Worm (Caenorhabditis elegans) whole organism, mixed stage, embryonic: ENCODE measurements around the gene EGAP2.2.

Source experiments
- M03D4.4 ChIP-seq: sonication (generic microtip); optimal IDR thresholded peaks from 2 replicates; lab custom pipeline; 2017; ENCODE audit warnings: mild to moderate bottlenecking, missing genetic modification characterization, missing compliant biosample characterization
- bed-3 ChIP-seq: fragments of 200-800 bp; sonication (Bioruptor generic); optimal IDR thresholded peaks from 3 replicates; lab custom pipeline; 2018; ENCODE audit warnings: mild to moderate bottlenecking, missing genetic modification characterization, moderate library complexity, missing compliant biosample characterization
- ceh-39 ChIP-seq: fragments of 150-350 bp; optimal IDR thresholded peaks from 2 replicates; lab custom pipeline; 2014; ENCODE audit warnings: missing biosample characterization, missing genetic modification characterization
- ceh-43 ChIP-seq: fragments of 200-800 bp; sonication (Bioruptor generic); optimal IDR thresholded peaks from 2 replicates; lab custom pipeline; 2018; ENCODE audit warnings: mild to moderate bottlenecking, missing genetic modification characterization, moderate library complexity, missing compliant biosample characterization
- ceh-83 ChIP-seq: fragments of 200-800 bp; sonication (Bioruptor generic); optimal IDR thresholded peaks from 2 replicates; lab custom pipeline; 2018; ENCODE audit warnings: mild to moderate bottlenecking, missing genetic modification characterization, missing compliant biosample characterization
- ces-1 ChIP-seq: fragments of 150-350 bp; optimal IDR thresholded peaks from 2 replicates; lab custom pipeline; 2014; ENCODE audit warnings: missing biosample characterization, missing genetic modification reagents, missing genetic modification characterization
- cnd-1 ChIP-seq: fragments of 200-800 bp; sonication (Bioruptor generic); optimal IDR thresholded peaks from 2 replicates; lab custom pipeline; 2018; ENCODE audit warnings: mild to moderate bottlenecking, missing genetic modification characterization, missing compliant biosample characterization
- drap-1 ChIP-seq: fragments of 200-800 bp; sonication (Bioruptor generic); optimal IDR thresholded peaks from 3 replicates; lab custom pipeline; 2018; ENCODE audit warnings: mild to moderate bottlenecking, missing genetic modification characterization, missing compliant biosample characterization
- elt-3 ChIP-seq: fragments of 150-350 bp; optimal IDR thresholded peaks from 2 replicates; lab custom pipeline; 2014; ENCODE audit warnings: missing biosample characterization, missing genetic modification characterization
- flh-1 ChIP-seq: fragments of 200-800 bp; sonication (Bioruptor generic); optimal IDR thresholded peaks from 2 replicates; lab custom pipeline; 2018; ENCODE audit warnings: mild to moderate bottlenecking, missing genetic modification characterization, moderate library complexity, missing compliant biosample characterization
- ham-2 ChIP-seq: fragments of 200-800 bp; sonication (Bioruptor generic); optimal IDR thresholded peaks from 2 replicates; lab custom pipeline; 2018; ENCODE audit warnings: mild to moderate bottlenecking, missing genetic modification characterization, missing compliant biosample characterization
- hlh-1 ChIP-seq: fragments of 150-350 bp; optimal IDR thresholded peaks from 2 replicates; lab custom pipeline; 2014; ENCODE audit warnings: missing biosample characterization, missing genetic modification reagents, missing genetic modification characterization
- lin-13 ChIP-seq: fragments of 150-350 bp; optimal IDR thresholded peaks from 2 replicates; lab custom pipeline; 2014; ENCODE audit warnings: missing biosample characterization, missing genetic modification characterization
- lin-32 ChIP-seq: fragments of 200-800 bp; sonication (Bioruptor generic); optimal IDR thresholded peaks from 2 replicates; lab custom pipeline; 2018; ENCODE audit warnings: mild to moderate bottlenecking, missing genetic modification characterization, missing compliant biosample characterization
- lsy-2 ChIP-seq: fragments of 150-350 bp; optimal IDR thresholded peaks from 2 replicates; lab custom pipeline; 2014; ENCODE audit warnings: missing biosample characterization, missing genetic modification characterization
- mab-5 ChIP-seq: fragments of 150-350 bp; optimal IDR thresholded peaks from 2 replicates; lab custom pipeline; 2014; ENCODE audit warnings: missing biosample characterization, missing genetic modification characterization
- mep-1 ChIP-seq: fragments of 150-350 bp; optimal IDR thresholded peaks from 2 replicates; lab custom pipeline; 2017; ENCODE audit warnings: missing biosample characterization, missing genetic modification reagents, missing genetic modification characterization, inconsistent platforms
- mls-2 ChIP-seq: sonication (generic microtip); optimal IDR thresholded peaks from 2 replicates; lab custom pipeline; 2016; ENCODE audit warnings: mild to moderate bottlenecking, missing genetic modification characterization, moderate library complexity, missing compliant biosample characterization
- nhr-12 ChIP-seq: fragments of 150-350 bp; optimal IDR thresholded peaks from 2 replicates; lab custom pipeline; 2014; ENCODE audit warnings: missing biosample characterization, missing genetic modification characterization
- nhr-237 ChIP-seq: fragments of 150-350 bp; optimal IDR thresholded peaks from 2 replicates; lab custom pipeline; 2014; ENCODE audit warnings: missing biosample characterization, missing genetic modification characterization
- nhr-28 ChIP-seq: fragments of 150-350 bp; optimal IDR thresholded peaks from 2 replicates; lab custom pipeline; 2014; ENCODE audit warnings: missing biosample characterization, missing genetic modification characterization
- nhr-76 ChIP-seq: sonication (generic microtip); optimal IDR thresholded peaks from 2 replicates; lab custom pipeline; 2017; ENCODE audit warnings: missing biosample characterization, missing genetic modification characterization
- pha-4 ChIP-seq: fragments of 150-350 bp; optimal IDR thresholded peaks from 2 replicates; lab custom pipeline; 2018; ENCODE audit warnings: missing biosample characterization, missing genetic modification reagents, missing genetic modification characterization
- sem-2 ChIP-seq: fragments of 200-800 bp; sonication (Bioruptor generic); optimal IDR thresholded peaks from 2 replicates; lab custom pipeline; 2018; ENCODE audit warnings: mild to moderate bottlenecking, missing genetic modification characterization, missing compliant biosample characterization
- snpc-4 ChIP-seq: fragments of 150-350 bp; optimal IDR thresholded peaks from 2 replicates; lab custom pipeline; 2014; ENCODE audit warnings: missing biosample characterization, missing genetic modification characterization
- sptf-1 ChIP-seq: sonication (generic microtip); optimal IDR thresholded peaks from 2 replicates; lab custom pipeline; 2017; ENCODE audit warnings: mild to moderate bottlenecking, missing genetic modification characterization, moderate library complexity, missing compliant biosample characterization
- tbx-8 ChIP-seq: fragments of 200-800 bp; sonication (Bioruptor generic); optimal IDR thresholded peaks from 2 replicates; lab custom pipeline; 2018; ENCODE audit warnings: mild to moderate bottlenecking, missing genetic modification characterization, moderate library complexity, missing compliant biosample characterization
- unc-39 ChIP-seq: fragments of 150-350 bp; optimal IDR thresholded peaks from 2 replicates; lab custom pipeline; 2014; ENCODE audit warnings: missing biosample characterization, missing genetic modification characterization
- unc-62 ChIP-seq: fragments of 150-350 bp; optimal IDR thresholded peaks from 2 replicates; lab custom pipeline; 2014; ENCODE audit warnings: missing biosample characterization, missing genetic modification reagents, missing genetic modification characterization
- zip-8 ChIP-seq: fragments of 150-350 bp; optimal IDR thresholded peaks from 2 replicates; lab custom pipeline; 2014; ENCODE audit warnings: missing biosample characterization, missing genetic modification characterization
- ztf-11 ChIP-seq: fragments of 150-350 bp; optimal IDR thresholded peaks from 2 replicates; lab custom pipeline; 2014; ENCODE audit warnings: missing biosample characterization, missing genetic modification characterization

The EGAP2.2 gene

ce11 chrII:5202930-5203329, 26.8 kb upstream of the EGAP2.2 start, which contains the start of gene ampd-1:
Gene ampd-1, plus strand, starts transcription at chrII:5203322.
- TF ChIP-seq lin-13 (tag; lab: Kevin White, UChicago) (no peak), mls-2 (tag; lab: Kevin White, UChicago) (no peak), cnd-1 (tag; lab: Kevin White, UChicago) (no peak), unc-62 (GFP tag; lab: Kevin White, UChicago) (no peak), drap-1 (GFP tag; lab: Kevin White, UChicago) (no peak), elt-3 (tag; lab: Kevin White, UChicago) (no peak)

ce11 chrII:5205286-5205685, 24.4 kb upstream of the EGAP2.2 start:
- TF ChIP-seq hlh-1 (tag; lab: Kevin White, UChicago) = no peak
- no peak for TF ChIP-seq lin-32 (GFP tag; lab: Kevin White, UChicago)
- TF ChIP-seq mep-1 (tag; lab: Kevin White, UChicago) = no peak
- no peak for TF ChIP-seq ham-2 (GFP tag; lab: Kevin White, UChicago)
- TF ChIP-seq unc-62 (GFP tag; lab: Kevin White, UChicago) = no peak
- TF ChIP-seq M03D4.4 (tag; lab: Kevin White, UChicago) = no peak
- no peak for TF ChIP-seq nhr-237 (tag; lab: Kevin White, UChicago)
- no peak for TF ChIP-seq unc-39 (tag; lab: Kevin White, UChicago)
- no peak for TF ChIP-seq ceh-39 (tag; lab: Kevin White, UChicago)
- TF ChIP-seq lsy-2 (tag; lab: Kevin White, UChicago) = no peak
- TF ChIP-seq sptf-1 (tag; lab: Kevin White, UChicago) = no peak
- no peak for TF ChIP-seq snpc-4 (tag; lab: Kevin White, UChicago)
- no peak for TF ChIP-seq flh-1 (GFP tag; lab: Kevin White, UChicago)
- TF ChIP-seq ceh-83 (GFP tag; lab: Kevin White, UChicago) = no peak
- TF ChIP-seq ceh-43 (GFP tag; lab: Kevin White, UChicago) = no peak
- no peak for TF ChIP-seq nhr-28 (tag; lab: Kevin White, UChicago)
- no peak for TF ChIP-seq mab-5 (tag; lab: Kevin White, UChicago)

ce11 chrII:5209122-5209521, 20.6 kb upstream of the EGAP2.2 start:
- TF ChIP-seq ces-1 (GFP tag; lab: Kevin White, UChicago) = no peak
- TF ChIP-seq nhr-76 = no peak
- no peak for TF ChIP-seq pha-4 (tag; lab: Kevin White, UChicago)
- no peak for TF ChIP-seq M03D4.4 (tag; lab: Kevin White, UChicago)
- no peak for TF ChIP-seq ceh-43 (GFP tag; lab: Kevin White, UChicago)
- TF ChIP-seq lin-13 (tag; lab: Kevin White, UChicago) = no peak
- no peak for TF ChIP-seq mls-2 (tag; lab: Kevin White, UChicago)
- no peak for TF ChIP-seq unc-39 (tag; lab: Kevin White, UChicago)
- no peak for TF ChIP-seq tbx-8 (GFP tag; lab: Kevin White, UChicago)
- TF ChIP-seq mab-5 (tag; lab: Kevin White, UChicago) = no peak
- no peak for TF ChIP-seq zip-8 (tag; lab: Kevin White, UChicago)
- no peak for TF ChIP-seq ztf-11 (tag; lab: Kevin White, UChicago)
- no peak for TF ChIP-seq sptf-1 (tag; lab: Kevin White, UChicago)
- no peak for TF ChIP-seq elt-3 (tag; lab: Kevin White, UChicago)
- TF ChIP-seq drap-1 (GFP tag; lab: Kevin White, UChicago) = no peak

- TF ChIP-seq M03D4.4 (tag; lab: Kevin White, UChicago) (no peak), nhr-76 (no peak)
Observed at ce11 chrII:5210830-5211229, 18.9 kb upstream of the EGAP2.2 start, which contains the start of gene C34F11.8. Gene C34F11.8, minus strand, starts transcription at chrII:5210964.

ce11 chrII:5211970-5212369, 17.7 kb upstream of the EGAP2.2 start, which contains the start of gene C34F11.2:
Gene C34F11.2, plus strand, starts transcription at chrII:5212270.
- TF ChIP-seq mep-1 (tag; lab: Kevin White, UChicago) (no peak), ceh-39 (tag; lab: Kevin White, UChicago) (no peak), unc-62 (GFP tag; lab: Kevin White, UChicago) (no peak), nhr-76 (no peak), lin-13 (tag; lab: Kevin White, UChicago) (no peak), nhr-28 (tag; lab: Kevin White, UChicago) (no peak), nhr-237 (tag; lab: Kevin White, UChicago) (no peak), sem-2 (GFP tag; lab: Kevin White, UChicago) (no peak), bed-3 (GFP tag; lab: Kevin White, UChicago) (no peak), nhr-12 (tag; lab: Kevin White, UChicago) (no peak), unc-39 (tag; lab: Kevin White, UChicago) (no peak), hlh-1 (tag; lab: Kevin White, UChicago) (no peak), snpc-4 (tag; lab: Kevin White, UChicago) (no peak), zip-8 (tag; lab: Kevin White, UChicago) (no peak), pha-4 (tag; lab: Kevin White, UChicago) (no peak), ces-1 (GFP tag; lab: Kevin White, UChicago) (no peak), elt-3 (tag; lab: Kevin White, UChicago) (no peak), mls-2 (tag; lab: Kevin White, UChicago) (no peak)
- TF ChIP-seq, all 35 proteins: peak for 0
